Worm (Caenorhabditis elegans) whole organism, L2 larva: ENCODE data around the gene W09G12.9.

Experiments used
- C34F6.9 ChIP-seq: fragments of 150-350 bp; optimal IDR thresholded peaks from 2 replicates; lab custom pipeline; 2014; ENCODE audit warnings: missing biosample characterization, missing genetic modification characterization
- F13H6.1 ChIP-seq: sonication (generic microtip); optimal IDR thresholded peaks from 2 replicates; lab custom pipeline; 2016; ENCODE audit warnings: missing genetic modification characterization, missing compliant biosample characterization
- R02D3.7 ChIP-seq: fragments of 150-350 bp; optimal IDR thresholded peaks from 2 replicates; lab custom pipeline; 2014; ENCODE audit warnings: missing biosample characterization, missing genetic modification characterization
- Y55F3AM.14 ChIP-seq: fragments of 200-800 bp; sonication (Bioruptor generic); optimal IDR thresholded peaks from 2 replicates; lab custom pipeline; 2018; ENCODE audit warnings: mild to moderate bottlenecking, missing genetic modification characterization, missing compliant biosample characterization
- ZK546.5 ChIP-seq: sonication (generic microtip); optimal IDR thresholded peaks from 2 replicates; lab custom pipeline; 2017; ENCODE audit warnings: missing biosample characterization, missing genetic modification characterization
- aly-2 ChIP-seq: fragments of 150-350 bp; optimal IDR thresholded peaks from 2 replicates; lab custom pipeline; 2014; ENCODE audit warnings: missing biosample characterization, missing genetic modification characterization
- ama-1 ChIP-seq: fragments of 150-350 bp; optimal IDR thresholded peaks from 2 replicates; lab custom pipeline; 2018; ENCODE audit warnings: inconsistent platforms
- blmp-1 ChIP-seq: sonication (generic microtip); optimal IDR thresholded peaks from 2 replicates; lab custom pipeline; 2017; ENCODE audit warnings: missing genetic modification characterization, mild to moderate bottlenecking, missing compliant biosample characterization, antibody characterized with exemption, moderate library complexity; ENCODE audit not compliant: insufficient read depth
- ceh-82 ChIP-seq: fragments of 150-350 bp; optimal IDR thresholded peaks from 2 replicates; lab custom pipeline; 2014; ENCODE audit warnings: missing biosample characterization, missing genetic modification characterization
- crh-2 ChIP-seq: sonication (generic microtip); optimal IDR thresholded peaks from 2 replicates; lab custom pipeline; 2017; ENCODE audit warnings: missing biosample characterization, missing genetic modification characterization
- dmd-4 ChIP-seq: sonication (generic microtip); optimal IDR thresholded peaks from 2 replicates; lab custom pipeline; 2017; ENCODE audit warnings: missing biosample characterization, missing genetic modification characterization
- egl-27 ChIP-seq: sonication (generic microtip); optimal IDR thresholded peaks from 3 replicates; lab custom pipeline; 2017; ENCODE audit warnings: missing biosample characterization, missing genetic modification reagents, missing genetic modification characterization
- elt-1 ChIP-seq: fragments of 150-350 bp; optimal IDR thresholded peaks from 2 replicates; lab custom pipeline; 2014; ENCODE audit warnings: missing biosample characterization, missing genetic modification characterization
- elt-3 ChIP-seq: sonication (generic microtip); optimal IDR thresholded peaks from 2 replicates; lab custom pipeline; 2017; ENCODE audit warnings: missing biosample characterization, missing genetic modification characterization
- fos-1 ChIP-seq: fragments of 150-350 bp; optimal IDR thresholded peaks from 2 replicates; lab custom pipeline; 2014; ENCODE audit warnings: missing biosample characterization, missing genetic modification characterization
- gmeb-1 ChIP-seq: fragments of 150-350 bp; optimal IDR thresholded peaks from 2 replicates; lab custom pipeline; 2014; ENCODE audit warnings: missing biosample characterization, missing genetic modification characterization
- lin-11 ChIP-seq: fragments of 150-350 bp; sonication (generic microtip); optimal IDR thresholded peaks from 2 replicates; lab custom pipeline; 2014; ENCODE audit warnings: missing biosample characterization, missing genetic modification characterization, inconsistent platforms, mixed read lengths
- lin-13 ChIP-seq: fragments of 150-350 bp; optimal IDR thresholded peaks from 2 replicates; lab custom pipeline; 2014; ENCODE audit warnings: missing biosample characterization, missing genetic modification reagents, missing genetic modification characterization
- lin-39 ChIP-seq: fragments of 150-350 bp; optimal IDR thresholded peaks from 2 replicates; lab custom pipeline; 2014; ENCODE audit warnings: missing biosample characterization, missing genetic modification reagents, missing genetic modification characterization
- lsy-2 ChIP-seq, 2 experiments: fragments of 150-350 bp in 1 of 2; sonication (generic microtip) in 1 of 2; optimal IDR thresholded peaks; 2 replicates each; lab custom pipeline; 2014 to 2017; ENCODE audit warnings: missing biosample characterization in 2 of 2, missing genetic modification characterization in 2 of 2
- mab-5 ChIP-seq: fragments of 150-350 bp; optimal IDR thresholded peaks from 2 replicates; lab custom pipeline; 2014; ENCODE audit warnings: missing biosample characterization, missing genetic modification characterization
- mbf-1 ChIP-seq: sonication (generic microtip); optimal IDR thresholded peaks from 2 replicates; lab custom pipeline; 2017; ENCODE audit warnings: missing biosample characterization, missing genetic modification characterization
- mdl-1 ChIP-seq, 2 experiments: fragments of 150-350 bp in 1 of 2; sonication (generic microtip) in 1 of 2; optimal IDR thresholded peaks; 2 replicates each; lab custom pipeline; 2017; ENCODE audit warnings: missing biosample characterization in 2 of 2, missing genetic modification characterization in 2 of 2
- nhr-11 ChIP-seq: fragments of 150-350 bp; optimal IDR thresholded peaks from 2 replicates; lab custom pipeline; 2014; ENCODE audit warnings: missing biosample characterization, missing genetic modification characterization
- nhr-12 ChIP-seq: fragments of 150-350 bp; optimal IDR thresholded peaks from 2 replicates; lab custom pipeline; 2014; ENCODE audit warnings: missing biosample characterization, missing genetic modification characterization
- nhr-129 ChIP-seq: fragments of 150-350 bp; optimal IDR thresholded peaks from 2 replicates; lab custom pipeline; 2014; ENCODE audit warnings: missing biosample characterization, missing genetic modification characterization
- nhr-21 ChIP-seq: fragments of 150-350 bp; optimal IDR thresholded peaks from 2 replicates; lab custom pipeline; 2014; ENCODE audit warnings: missing biosample characterization, missing genetic modification characterization
- nhr-23 ChIP-seq: fragments of 150-350 bp; optimal IDR thresholded peaks from 2 replicates; lab custom pipeline; 2014; ENCODE audit warnings: missing biosample characterization, missing genetic modification reagents, missing genetic modification characterization
- nhr-237 ChIP-seq: fragments of 150-350 bp; optimal IDR thresholded peaks from 2 replicates; lab custom pipeline; 2014; ENCODE audit warnings: missing biosample characterization, missing genetic modification characterization
- nhr-25 ChIP-seq: fragments of 150-350 bp; sonication (generic microtip); optimal IDR thresholded peaks from 3 replicates; lab custom pipeline; 2014; ENCODE audit warnings: missing biosample characterization, missing genetic modification characterization
- nhr-6 ChIP-seq: fragments of 150-350 bp; optimal IDR thresholded peaks from 2 replicates; lab custom pipeline; 2014; ENCODE audit warnings: missing biosample characterization, missing genetic modification characterization
- nhr-77 ChIP-seq: fragments of 150-350 bp; optimal IDR thresholded peaks from 2 replicates; lab custom pipeline; 2014; ENCODE audit warnings: missing biosample characterization, missing genetic modification characterization
- peb-1 ChIP-seq: fragments of 150-350 bp; optimal IDR thresholded peaks from 2 replicates; lab custom pipeline; 2014; ENCODE audit warnings: missing biosample characterization, missing genetic modification characterization
- sma-3 ChIP-seq: sonication (generic microtip); optimal IDR thresholded peaks from 2 replicates; lab custom pipeline; 2016; ENCODE audit warnings: missing genetic modification reagents, missing genetic modification characterization, missing compliant biosample characterization
- sma-9 ChIP-seq, 2 experiments: fragments of 150-350 bp in 1 of 2; sonication (generic microtip) in 1 of 2; optimal IDR thresholded peaks; 2 replicates each; lab custom pipeline; 2014 to 2016; ENCODE audit warnings: missing genetic modification characterization in 2 of 2, mild to moderate bottlenecking in 1 of 2, missing biosample characterization in 1 of 2, missing compliant biosample characterization in 1 of 2, missing genetic modification reagents in 1 of 2, moderate library complexity in 1 of 2
- snpc-4 ChIP-seq: fragments of 150-350 bp; optimal IDR thresholded peaks from 2 replicates; lab custom pipeline; 2014; ENCODE audit warnings: missing biosample characterization, missing genetic modification characterization
- unc-39 ChIP-seq: fragments of 150-350 bp; optimal IDR thresholded peaks from 2 replicates; lab custom pipeline; 2014; ENCODE audit warnings: missing biosample characterization, missing genetic modification characterization
- unc-55 ChIP-seq: fragments of 150-350 bp; sonication (generic microtip); optimal IDR thresholded peaks from 3 replicates; lab custom pipeline; 2014; ENCODE audit warnings: missing biosample characterization, missing genetic modification reagents, missing genetic modification characterization
- unc-62 ChIP-seq: fragments of 150-350 bp; optimal IDR thresholded peaks from 2 replicates; lab custom pipeline; 2014; ENCODE audit warnings: missing biosample characterization, missing genetic modification reagents, missing genetic modification characterization
- zag-1 ChIP-seq: fragments of 150-350 bp; optimal IDR thresholded peaks from 2 replicates; lab custom pipeline; 2014; ENCODE audit warnings: missing biosample characterization, missing genetic modification characterization
- ztf-11 ChIP-seq: sonication (generic microtip); optimal IDR thresholded peaks from 2 replicates; lab custom pipeline; 2017; ENCODE audit warnings: missing biosample characterization, missing genetic modification characterization
- ztf-4 ChIP-seq: fragments of 150-350 bp; optimal IDR thresholded peaks from 2 replicates; lab custom pipeline; 2014; ENCODE audit warnings: missing biosample characterization, missing genetic modification characterization

The W09G12.9 gene

ce11 chrIV:1216290-1216689 lies at the start of gene W09G12.9:
W09G12.9 (plus strand) TSS chrIV:1216590.
- TF ChIP-seq nhr-237 (tag; lab: Kevin White, UChicago) (no peak), blmp-1 (tag; lab: Kevin White, UChicago) (no peak), elt-1 (tag; lab: Kevin White, UChicago) (no peak), ZK546.5 (tag; lab: Kevin White, UChicago) (no peak), lin-39 (tag; lab: Kevin White, UChicago) (no peak), nhr-21 (tag; lab: Kevin White, UChicago) (no peak), mdl-1 (tag; optimal IDR thresholded peaks at IDR 0.05; lab: Kevin White, UChicago) (no peak), aly-2 (tag; lab: Kevin White, UChicago) (no peak), F13H6.1 (no peak), R02D3.7 (tag; lab: Kevin White, UChicago) (no peak), nhr-11 (tag; lab: Kevin White, UChicago) (no peak), snpc-4 (no peak), nhr-23 (tag; lab: Kevin White, UChicago) (no peak), gmeb-1 (tag; lab: Kevin White, UChicago) (no peak), sma-3 (GFP tag; lab: Kevin White, UChicago) (no peak), dmd-4 (tag; lab: Kevin White, UChicago) (no peak), Y55F3AM.14 (GFP tag; lab: Kevin White, UChicago) (no peak), lin-13 (GFP tag; lab: Kevin White, UChicago) (no peak)

- TF ChIP-seq unc-39 (tag; lab: Kevin White, UChicago), result no peak
- TF ChIP-seq mbf-1 (tag; lab: Kevin White, UChicago), result no peak
- no peak for TF ChIP-seq nhr-12 (tag; lab: Kevin White, UChicago)
- TF ChIP-seq nhr-25 (tag; lab: Kevin White, UChicago), result no peak
- no peak for TF ChIP-seq crh-2
- TF ChIP-seq sma-9 (GFP tag; optimal IDR thresholded peaks at IDR 0.05; lab: Kevin White, UChicago), result no peak
- no peak for TF ChIP-seq sma-9 (tag; optimal IDR thresholded peaks at IDR 0.05; lab: Kevin White, UChicago)
- no peak for TF ChIP-seq fos-1 (tag; lab: Kevin White, UChicago)
- no peak for TF ChIP-seq nhr-129 (tag; lab: Kevin White, UChicago)
- no peak for TF ChIP-seq lin-11
- TF ChIP-seq nhr-23 (tag; lab: Kevin White, UChicago), result no peak
- TF ChIP-seq ZK546.5 (tag; lab: Kevin White, UChicago), result no peak
- TF ChIP-seq ceh-82, result no peak
- TF ChIP-seq elt-3 (tag; lab: Kevin White, UChicago), result no peak
- TF ChIP-seq lin-13 (GFP tag; lab: Kevin White, UChicago), result no peak
- TF ChIP-seq nhr-11 (tag; lab: Kevin White, UChicago), result no peak
- TF ChIP-seq ama-1 (lab: Kevin White, UChicago), result no peak
- TF ChIP-seq lsy-2 (tag; optimal IDR thresholded peaks at IDR 0.05; lab: Kevin White, UChicago), result no peak
- no peak for TF ChIP-seq R02D3.7 (tag; lab: Kevin White, UChicago)
- no peak for TF ChIP-seq nhr-21 (tag; lab: Kevin White, UChicago)
These were observed 49.0 kb upstream of the W09G12.9 start for ce11 chrIV:1167352-1167751.

ce11 chrIV:1168311-1168965 lies 48.0 kb upstream of the W09G12.9 start:
- no peak for TF ChIP-seq elt-1 (tag; lab: Kevin White, UChicago)
- no peak for TF ChIP-seq nhr-25 (tag; lab: Kevin White, UChicago)
- TF ChIP-seq mdl-1 (tag; optimal IDR thresholded peaks at IDR 0.05; lab: Kevin White, UChicago), result peak; percentile 45 to 87
- no peak for TF ChIP-seq lin-39 (tag; lab: Kevin White, UChicago)
- no peak for TF ChIP-seq unc-39 (tag; lab: Kevin White, UChicago)
- no peak for TF ChIP-seq aly-2 (tag; lab: Kevin White, UChicago)
- TF ChIP-seq sma-9 (GFP tag; optimal IDR thresholded peaks at IDR 0.05; lab: Kevin White, UChicago), result peak; percentile 45
- TF ChIP-seq sma-9 (tag; optimal IDR thresholded peaks at IDR 0.05; lab: Kevin White, UChicago), result no peak
- TF ChIP-seq lsy-2 (tag; optimal IDR thresholded peaks at IDR 0.05; lab: Kevin White, UChicago), result peak in 1 of 2 experiments; percentile 61
- TF ChIP-seq nhr-77, result no peak
- TF ChIP-seq zag-1 (tag; lab: Kevin White, UChicago), result no peak
- no peak for TF ChIP-seq peb-1 (tag; lab: Kevin White, UChicago)
- peak; percentile 12 for TF ChIP-seq mab-5 (tag; lab: Kevin White, UChicago)
- TF ChIP-seq unc-55, result peak; percentile 53
- TF ChIP-seq ceh-82, result no peak
- no peak for TF ChIP-seq egl-27 (tag; lab: Kevin White, UChicago)
- peak; percentile 60 for TF ChIP-seq C34F6.9 (tag; lab: Kevin White, UChicago)
- TF ChIP-seq nhr-12 (tag; lab: Kevin White, UChicago), result no peak
- TF ChIP-seq elt-3 (tag; lab: Kevin White, UChicago), result no peak
- TF ChIP-seq gmeb-1 (tag; lab: Kevin White, UChicago), result peak; percentile 40
- TF ChIP-seq ztf-11, result no peak
- no peak for TF ChIP-seq dmd-4 (tag; lab: Kevin White, UChicago)
- no peak for TF ChIP-seq sma-3 (GFP tag; lab: Kevin White, UChicago)
- peak; percentile 37 for TF ChIP-seq nhr-129 (tag; lab: Kevin White, UChicago)
- TF ChIP-seq Y55F3AM.14 (GFP tag; lab: Kevin White, UChicago), result peak; percentile 63
- no peak for TF ChIP-seq unc-62 (GFP tag; lab: Kevin White, UChicago)
- TF ChIP-seq nhr-21 (tag; lab: Kevin White, UChicago), result no peak
- peak; percentile 22 for TF ChIP-seq F13H6.1
- no peak for TF ChIP-seq ama-1 (lab: Kevin White, UChicago)
- no peak for TF ChIP-seq nhr-6 (tag; lab: Kevin White, UChicago)
- no peak for TF ChIP-seq ztf-4
- TF ChIP-seq R02D3.7 (tag; lab: Kevin White, UChicago), result no peak
- peak; percentile 3 for TF ChIP-seq lin-13 (GFP tag; lab: Kevin White, UChicago)
- peak; percentile 54 for TF ChIP-seq blmp-1 (tag; lab: Kevin White, UChicago)
- no peak for TF ChIP-seq snpc-4
